In the genomic region with DNA sequence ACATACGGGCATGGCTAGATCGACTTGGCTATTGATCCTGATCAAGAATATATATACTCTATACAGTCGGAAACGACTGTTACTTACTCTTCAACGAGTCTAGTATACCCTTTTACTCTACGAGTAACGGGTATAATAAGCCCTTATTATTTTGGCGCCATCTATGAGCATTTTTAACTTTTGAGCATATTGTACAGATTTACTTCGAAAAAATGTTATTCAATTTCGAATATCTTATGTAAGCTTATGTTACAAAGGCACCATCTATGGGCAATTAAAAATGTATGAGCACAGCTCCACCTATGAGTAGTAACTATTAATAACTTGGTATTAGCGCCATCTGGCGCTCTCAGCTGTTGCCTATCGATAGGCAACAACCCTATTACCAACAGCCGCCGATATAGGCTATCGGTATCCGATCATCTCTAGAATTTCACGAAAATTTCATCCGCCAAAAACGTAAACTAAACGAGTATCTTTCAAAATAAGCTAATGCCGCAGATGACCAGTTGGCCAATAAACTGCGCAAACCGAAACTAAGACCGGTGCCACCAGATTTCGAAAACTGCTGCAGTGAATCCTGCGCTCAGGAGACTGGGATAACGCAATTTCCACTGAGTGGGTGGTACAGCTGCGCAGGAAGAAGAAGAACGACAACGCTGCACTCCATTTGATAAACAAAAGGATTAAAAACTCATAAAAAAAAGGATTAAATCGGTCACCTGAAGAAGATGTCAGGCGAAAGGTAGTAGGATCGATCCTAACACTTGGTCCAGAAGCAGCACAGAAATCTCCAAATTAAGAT, we compare ENCODE assay signal across 1 fruit fly cellular context.
A peak's percentile ranks its signal among the peaks of the same experiment; 100 is the strongest.
TF ChIP-seq lines count a peak whose summit lies in the region.

TSS of gene htk (plus strand) at position 435 of the 805 bp plus-strand sequence.

TF ChIP-seq in whole organism, embryonic, 481 proteins besides CTCF, POLR2A, EP300 and RAD21 (continued from another document and continues in another):
- TF ChIP-seq Lim3 (GFP tag; IDR thresholded peaks at IDR 0.05; lab: Robert Waterston, UW) (no peak), dan (GFP tag; IDR thresholded peaks at IDR 0.05; lab: Robert Waterston, UW) (no peak), Dll (GFP tag; IDR thresholded peaks at IDR 0.05; lab: Robert Waterston, UW; ENCODE audit: partially characterized antibody) (peak; percentile 85), lilli (GFP tag; optimal IDR thresholded peaks at IDR 0.05; lab: Kevin White, UChicago) (peak; percentile 80), CG10543 (GFP tag; optimal IDR thresholded peaks at IDR 0.05; lab: Kevin White, UChicago) (peak; percentile 15), H2.0 (GFP tag; IDR thresholded peaks at IDR 0.05; lab: Robert Waterston, UW) (no peak; the same call in 1 of the 2 replicates), Dip3 (GFP tag; optimal IDR thresholded peaks at IDR 0.05; lab: Kevin White, UChicago) (peak; percentile 15), HHEX (GFP tag; optimal IDR thresholded peaks at IDR 0.05; lab: Kevin White, UChicago) (peak; percentile 53), CG14710 (tag; optimal IDR thresholded peaks at IDR 0.05; lab: Kevin White, UChicago) (peak; percentile 51), jumu (GFP tag; optimal IDR thresholded peaks at IDR 0.05; lab: Kevin White, UChicago) (peak; percentile 73), Sox102F (GFP tag; optimal IDR thresholded peaks at IDR 0.05; lab: Kevin White, UChicago) (peak; percentile 65), CG10366 (GFP tag; IDR thresholded peaks at IDR 0.05; lab: Robert Waterston, UW) (peak; percentile 59), Spps (tag; optimal IDR thresholded peaks at IDR 0.05; lab: Kevin White, UChicago) (no peak), crol (GFP tag; IDR thresholded peaks at IDR 0.05; lab: Robert Waterston, UW) (no peak), gsb-n (tag; optimal IDR thresholded peaks at IDR 0.05; lab: Kevin White, UChicago) (peak; percentile 33), ro (GFP tag; IDR thresholded peaks at IDR 0.05; lab: Robert Waterston, UW) (no peak), HLHmδ (GFP tag; optimal IDR thresholded peaks at IDR 0.05; lab: Kevin White, UChicago) (no peak), Dbx (GFP tag; IDR thresholded peaks at IDR 0.05; lab: Robert Waterston, UW) (peak; percentile 86; the same call in 2 of the 3 replicates), CG10959 (GFP tag; IDR thresholded peaks at IDR 0.05; lab: Robert Waterston, UW) (peak; percentile 60; the same call in 1 of the 2 replicates), Hr3 (GFP tag; optimal IDR thresholded peaks at IDR 0.05; lab: Kevin White, UChicago) (peak; percentile 55), stwl (tag; optimal IDR thresholded peaks at IDR 0.05; lab: Kevin White, UChicago) (peak; percentile 54), maf-S (GFP tag; optimal IDR thresholded peaks at IDR 0.05; lab: Kevin White, UChicago) (peak; percentile 62), sr (GFP tag; IDR thresholded peaks at IDR 0.05; lab: Robert Waterston, UW) (0 out of 3 replicates have a peak, but pooled peaks have one; percentile 2), CG7745 (tag; optimal IDR thresholded peaks at IDR 0.05; lab: Kevin White, UChicago) (no peak), Fer1 (GFP tag; optimal IDR thresholded peaks at IDR 0.05; lab: Kevin White, UChicago) (peak; percentile 53), onecut (GFP tag; IDR thresholded peaks at IDR 0.05; lab: Robert Waterston, UW) (peak; percentile 71), CG31224 (GFP tag; IDR thresholded peaks at IDR 0.05; lab: Robert Waterston, UW) (0 out of 2 replicates have a peak, but pooled peaks have one; percentile 28), chinmo (GFP tag; IDR thresholded peaks at IDR 0.05; lab: Robert Waterston, UW; ENCODE audit: partially characterized antibody) (peak; percentile 94; the same call in 3 of the 4 replicates), sim (GFP tag; IDR thresholded peaks at IDR 0.05; lab: Robert Waterston, UW) (no peak), dpn (GFP tag; optimal IDR thresholded peaks at IDR 0.05; lab: Kevin White, UChicago) (peak; percentile 75 to 81), peb (GFP tag; IDR thresholded peaks at IDR 0.05; lab: Robert Waterston, UW) (0 out of 2 replicates have a peak, but pooled peaks have one; percentile 40), emc (GFP tag; optimal IDR thresholded peaks at IDR 0.05; lab: Kevin White, UChicago) (peak; percentile 52), slou (GFP tag; optimal IDR thresholded peaks at IDR 0.05; lab: Kevin White, UChicago) (no peak), Aef1 (GFP tag; IDR thresholded peaks at IDR 0.05; lab: Robert Waterston, UW) (peak; percentile 72), CG18011 (GFP tag; optimal IDR thresholded peaks at IDR 0.05; lab: Kevin White, UChicago) (peak; percentile 3), ftz-f1 (GFP tag; optimal IDR thresholded peaks at IDR 0.05; lab: Kevin White, UChicago) (no peak), CkIIα-i1 (GFP tag; IDR thresholded peaks at IDR 0.05; lab: Robert Waterston, UW) (no peak), Gug (GFP tag; IDR thresholded peaks at IDR 0.05; lab: Robert Waterston, UW) (peak; percentile 58; the same call in 3 of the 4 replicates), al (GFP tag; IDR thresholded peaks at IDR 0.05; lab: Robert Waterston, UW) (peak; percentile 40; the same call in 1 of the 2 replicates), Mad (GFP tag; optimal IDR thresholded peaks at IDR 0.05; lab: Kevin White, UChicago) (peak; percentile 61), Doc2 (GFP tag; IDR thresholded peaks at IDR 0.05; lab: Robert Waterston, UW) (no peak), Dad (GFP tag; optimal IDR thresholded peaks at IDR 0.05; lab: Kevin White, UChicago) (peak; percentile 43), Six4 (GFP tag; optimal IDR thresholded peaks at IDR 0.05; lab: Kevin White, UChicago) (peak; percentile 41), CG4282 (GFP tag; optimal IDR thresholded peaks at IDR 0.05; lab: Kevin White, UChicago) (peak; percentile 51), zf30C (GFP tag; optimal IDR thresholded peaks at IDR 0.05; lab: Kevin White, UChicago) (no peak), fru (optimal IDR thresholded peaks at IDR 0.05; lab: Kevin White, UChicago) (no peak), CG9437 (GFP tag; optimal IDR thresholded peaks at IDR 0.05; lab: Kevin White, UChicago) (peak; percentile 24), amos (GFP tag; IDR thresholded peaks at IDR 0.05; lab: Robert Waterston, UW; ENCODE audit: partially characterized antibody) (peak; percentile 97), sug (tag; optimal IDR thresholded peaks at IDR 0.05; lab: Kevin White, UChicago) (peak; percentile 71), inv (GFP tag; IDR thresholded peaks at IDR 0.05; lab: Robert Waterston, UW; ENCODE audit: partially characterized antibody) (peak; percentile 86), CG6272 (GFP tag; IDR thresholded peaks at IDR 0.05; lab: Robert Waterston, UW) (peak; percentile 50; the same call in 1 of the 2 replicates), CG7987 (GFP tag; optimal IDR thresholded peaks at IDR 0.05; lab: Kevin White, UChicago) (peak; percentile 72), NK7.1 (GFP tag; optimal IDR thresholded peaks at IDR 0.05; lab: Kevin White, UChicago) (peak; percentile 25), Vsx1 (GFP tag; optimal IDR thresholded peaks at IDR 0.05; lab: Kevin White, UChicago) (peak; percentile 17), CG7928 (GFP tag; optimal IDR thresholded peaks at IDR 0.05; lab: Kevin White, UChicago) (peak; percentile 38), CG2199 (GFP tag; IDR thresholded peaks at IDR 0.05; lab: Robert Waterston, UW) (peak; percentile 65; the same call in 1 of the 3 replicates), CG9797 (GFP tag; optimal IDR thresholded peaks at IDR 0.05; lab: Kevin White, UChicago) (peak; percentile 39), ranshi (GFP tag; IDR thresholded peaks at IDR 0.05; lab: Robert Waterston, UW) (peak; percentile 56), z (GFP tag; IDR thresholded peaks at IDR 0.05; lab: Robert Waterston, UW) (no peak; the same call in 2 of the 3 replicates), CG15514 (GFP tag; optimal IDR thresholded peaks at IDR 0.05; lab: Kevin White, UChicago) (peak; percentile 77), CG13624 (GFP tag; optimal IDR thresholded peaks at IDR 0.05; lab: Kevin White, UChicago) (peak; percentile 79), az2 (GFP tag; optimal IDR thresholded peaks at IDR 0.05; lab: Kevin White, UChicago) (peak; percentile 76), CG15073 (GFP tag; optimal IDR thresholded peaks at IDR 0.05; lab: Kevin White, UChicago) (no peak), Atf-2 (GFP tag; optimal IDR thresholded peaks at IDR 0.05; lab: Kevin White, UChicago) (peak; percentile 65), CG15011 (GFP tag; optimal IDR thresholded peaks at IDR 0.05; lab: Kevin White, UChicago) (no peak), CG17186 (GFP tag; optimal IDR thresholded peaks at IDR 0.05; lab: Kevin White, UChicago) (peak; percentile 64), CG10267 (tag; optimal IDR thresholded peaks at IDR 0.05; lab: Kevin White, UChicago) (peak; percentile 74), CG10979 (tag; optimal IDR thresholded peaks at IDR 0.05; lab: Kevin White, UChicago) (peak; percentile 88), CG30020 (tag; optimal IDR thresholded peaks at IDR 0.05; lab: Kevin White, UChicago) (no peak), Max (GFP tag; optimal IDR thresholded peaks at IDR 0.05; lab: Kevin White, UChicago) (peak; percentile 13), CG16813 (GFP tag; IDR thresholded peaks at IDR 0.05; lab: Robert Waterston, UW; ENCODE audit: partially characterized antibody) (peak; percentile 87), CG1832 (GFP tag; optimal IDR thresholded peaks at IDR 0.05; lab: Kevin White, UChicago) (no peak), CG13123 (GFP tag; optimal IDR thresholded peaks at IDR 0.05; lab: Kevin White, UChicago) (peak; percentile 28), org-1 (GFP tag; optimal IDR thresholded peaks at IDR 0.05; lab: Kevin White, UChicago) (peak; percentile 25), CG34422 (GFP tag; IDR thresholded peaks at IDR 0.05; lab: Robert Waterston, UW) (peak; percentile 96), Atf6 (GFP tag; IDR thresholded peaks at IDR 0.05; lab: Robert Waterston, UW) (peak; percentile 60), H15 (GFP tag; IDR thresholded peaks at IDR 0.05; lab: Robert Waterston, UW) (0 out of 3 replicates have a peak, but pooled peaks have one; percentile 55), Opbp (GFP tag; IDR thresholded peaks at IDR 0.05; lab: Robert Waterston, UW; ENCODE audit: partially characterized antibody) (peak; percentile 95), CG12942 (GFP tag; optimal IDR thresholded peaks at IDR 0.05; lab: Kevin White, UChicago) (peak; percentile 53), CG6854 (GFP tag; optimal IDR thresholded peaks at IDR 0.05; lab: Kevin White, UChicago) (no peak), Atf3 (GFP tag; optimal IDR thresholded peaks at IDR 0.05; lab: Kevin White, UChicago) (peak; percentile 45), CG10565 (GFP tag; optimal IDR thresholded peaks at IDR 0.05; lab: Kevin White, UChicago) (no peak), CG31388 (GFP tag; optimal IDR thresholded peaks at IDR 0.05; lab: Kevin White, UChicago) (peak; percentile 41), p53 (GFP tag; optimal IDR thresholded peaks at IDR 0.05; lab: Kevin White, UChicago) (peak; percentile 83), CG6791 (GFP tag; IDR thresholded peaks at IDR 0.05; lab: Robert Waterston, UW; ENCODE audit: partially characterized antibody) (peak; percentile 94), yki (optimal IDR thresholded peaks at IDR 0.05; lab: Kevin White, UChicago) (no peak), Trl (optimal IDR thresholded peaks at IDR 0.05; lab: Kevin White, UChicago) (no peak), Trl (GFP tag; optimal IDR thresholded peaks at IDR 0.05; lab: Kevin White, UChicago) (peak; percentile 80), CG5953 (GFP tag; IDR thresholded peaks at IDR 0.05; lab: Robert Waterston, UW) (peak; percentile 43; the same call in 1 of the 2 replicates), CG2678 (tag; optimal IDR thresholded peaks at IDR 0.05; lab: Kevin White, UChicago) (peak; percentile 37), CG17361 (GFP tag; IDR thresholded peaks at IDR 0.05; lab: Robert Waterston, UW) (peak; percentile 76), nau (GFP tag; optimal IDR thresholded peaks at IDR 0.05; lab: Kevin White, UChicago) (no peak), dmrt99B (tag; optimal IDR thresholded peaks at IDR 0.05; lab: Kevin White, UChicago) (peak; percentile 46), tna (GFP tag; IDR thresholded peaks at IDR 0.05; lab: Robert Waterston, UW; ENCODE audit: partially characterized antibody) (peak; percentile 75), CG6683 (GFP tag; optimal IDR thresholded peaks at IDR 0.05; lab: Kevin White, UChicago) (no peak), ttk (GFP tag; IDR thresholded peaks at IDR 0.05; lab: Robert Waterston, UW) (no peak), knrl (GFP tag; IDR thresholded peaks at IDR 0.05; lab: Robert Waterston, UW; ENCODE audit: partially characterized antibody) (peak; percentile 87), pzg (GFP tag; optimal IDR thresholded peaks at IDR 0.05; lab: Kevin White, UChicago) (peak; percentile 94), B-H2 (GFP tag; optimal IDR thresholded peaks at IDR 0.05; lab: Kevin White, UChicago) (peak; percentile 72), phol (tag; optimal IDR thresholded peaks at IDR 0.05; lab: Kevin White, UChicago) (peak; percentile 55), Ravus (GFP tag; IDR thresholded peaks at IDR 0.05; lab: Robert Waterston, UW) (no peak), Usf (GFP tag; optimal IDR thresholded peaks at IDR 0.05; lab: Kevin White, UChicago) (peak; percentile 21), Blimp-1 (GFP tag; optimal IDR thresholded peaks at IDR 0.05; lab: Kevin White, UChicago) (peak; percentile 28), gce (GFP tag; IDR thresholded peaks at IDR 0.05; lab: Robert Waterston, UW) (peak; percentile 67; the same call in 2 of the 3 replicates), CG8765 (GFP tag; IDR thresholded peaks at IDR 0.05; lab: Robert Waterston, UW) (no peak), CG5180 (GFP tag; optimal IDR thresholded peaks at IDR 0.05; lab: Kevin White, UChicago) (no peak), Gsc (GFP tag; IDR thresholded peaks at IDR 0.05; lab: Robert Waterston, UW) (no peak), CG9215 (GFP tag; IDR thresholded peaks at IDR 0.05; lab: Robert Waterston, UW) (peak; percentile 50; the same call in 1 of the 2 replicates), Neu2 (GFP tag; optimal IDR thresholded peaks at IDR 0.05; lab: Kevin White, UChicago; ENCODE audit: borderline replicate concordance) (peak; percentile 51), tup (GFP tag; optimal IDR thresholded peaks at IDR 0.05; lab: Kevin White, UChicago) (peak; percentile 5), Fer2 (tag; optimal IDR thresholded peaks at IDR 0.05; lab: Kevin White, UChicago) (peak; percentile 24), CG11723 (GFP tag; optimal IDR thresholded peaks at IDR 0.05; lab: Kevin White, UChicago) (peak; percentile 6), CG9932 (GFP tag; IDR thresholded peaks at IDR 0.05; lab: Robert Waterston, UW) (peak; percentile 86), CG1024 (GFP tag; IDR thresholded peaks at IDR 0.05; lab: Robert Waterston, UW) (peak; percentile 50; the same call in 1 of the 2 replicates), HmgD (GFP tag; optimal IDR thresholded peaks at IDR 0.05; lab: Kevin White, UChicago) (peak; percentile 91), nerfin-1 (tag; optimal IDR thresholded peaks at IDR 0.05; lab: Kevin White, UChicago) (peak; percentile 2), lola (GFP tag; optimal IDR thresholded peaks at IDR 0.05; lab: Kevin White, UChicago) (peak in 1 of 3 experiments; percentile 16)
